Fruit fly (Drosophila melanogaster): Measurements from ENCODE around the gene P5cr.
A peak's percentile ranks its signal among the peaks of the same experiment; 100 is the strongest.

Gene P5cr

dm6 chr3R:19028758-19029157, at the start of gene P5cr, which contains the start of gene GatA (continued):
- peak; percentile 84 for TF ChIP-seq Dek (tag; optimal IDR thresholded peaks at IDR 0.05)
- TF ChIP-seq Dll (GFP tag; IDR thresholded peaks at IDR 0.05; ENCODE audit: partially characterized antibody) = no peak
- TF ChIP-seq Mad (GFP tag; optimal IDR thresholded peaks at IDR 0.05) = peak; percentile 78
- TF ChIP-seq Hmx (GFP tag; optimal IDR thresholded peaks at IDR 0.05) = no peak
- no peak for TF ChIP-seq Lhr (GFP tag; optimal IDR thresholded peaks at IDR 0.05)
- peak; percentile 53 for TF ChIP-seq CG9727 (GFP tag; optimal IDR thresholded peaks at IDR 0.05)
- TF ChIP-seq CHES-1-like (GFP tag; optimal IDR thresholded peaks at IDR 0.05) = peak; percentile 94
- peak; percentile 79 for TF ChIP-seq Side (GFP tag; optimal IDR thresholded peaks at IDR 0.05)
- TF ChIP-seq bbx (GFP tag; IDR thresholded peaks at IDR 0.05; ENCODE audit: partially characterized antibody) = no peak
- peak; percentile 88 for TF ChIP-seq sens (GFP tag)
- peak; percentile 77 for TF ChIP-seq CG6175 (GFP tag; IDR thresholded peaks at IDR 0.05)
- peak; percentile 82 for TF ChIP-seq CG1647 (GFP tag; optimal IDR thresholded peaks at IDR 0.05)
- TF ChIP-seq Bgb (GFP tag; IDR thresholded peaks at IDR 0.05; ENCODE audit: partially characterized antibody) = peak; percentile 11; the same call in 1 of the 2 replicates
- TF ChIP-seq Deaf1 (tag; optimal IDR thresholded peaks at IDR 0.05) = peak; percentile 31
- 0 out of 2 replicates have a peak, but pooled peaks have one; percentile 32 for TF ChIP-seq CG11696 (GFP tag; IDR thresholded peaks at IDR 0.05)
- TF ChIP-seq psq (GFP tag; optimal IDR thresholded peaks at IDR 0.05) = peak; percentile 19
- TF ChIP-seq CG11093 (GFP tag; IDR thresholded peaks at IDR 0.05) = no peak; the same call in 2 of the 3 replicates
- TF ChIP-seq disco-r (GFP tag; optimal IDR thresholded peaks at IDR 0.05) = no peak
- TF ChIP-seq CG2678 (tag; optimal IDR thresholded peaks at IDR 0.05) = peak; percentile 81
- TF ChIP-seq Hr51 (GFP tag; optimal IDR thresholded peaks at IDR 0.05) = peak; percentile 65 to 83
- TF ChIP-seq CG10366 (GFP tag; IDR thresholded peaks at IDR 0.05) = peak; percentile 86
- peak; percentile 6 for TF ChIP-seq CTCF (GFP tag; optimal IDR thresholded peaks at IDR 0.05)
- TF ChIP-seq dmrt11E (tag; optimal IDR thresholded peaks at IDR 0.05) = no peak
- peak; percentile 58 for TF ChIP-seq klu (GFP tag; IDR thresholded peaks at IDR 0.05)
- no peak; the same call in 1 of the 2 replicates for TF ChIP-seq GATAe (GFP tag; conservative IDR thresholded peaks at IDR 0.05)
- TF ChIP-seq vnd (GFP tag; IDR thresholded peaks at IDR 0.05; ENCODE audit: partially characterized antibody) = no peak
- TF ChIP-seq Oli (tag; optimal IDR thresholded peaks at IDR 0.05) = peak; percentile 60
- no peak for TF ChIP-seq Vsx1 (GFP tag; optimal IDR thresholded peaks at IDR 0.05)
- no peak for TF ChIP-seq nerfin-2 (GFP tag; IDR thresholded peaks at IDR 0.05; ENCODE audit: partially characterized antibody)
- TF ChIP-seq Mrtf (GFP tag; IDR thresholded peaks at IDR 0.05) = peak; percentile 89; the same call in 2 of the 3 replicates
- TF ChIP-seq Chrac-16 (GFP tag; optimal IDR thresholded peaks at IDR 0.05) = peak; percentile 78
- peak; percentile 81 for TF ChIP-seq Fer1 (GFP tag; optimal IDR thresholded peaks at IDR 0.05)
- TF ChIP-seq ac (GFP tag; optimal IDR thresholded peaks at IDR 0.05) = no peak
- peak; percentile 78 for TF ChIP-seq CG16863 (GFP tag; optimal IDR thresholded peaks at IDR 0.05)
- peak; percentile 67; the same call in 1 of the 2 replicates for TF ChIP-seq cas (GFP tag; IDR thresholded peaks at IDR 0.05)
- TF ChIP-seq eve (GFP tag; optimal IDR thresholded peaks at IDR 0.05) = no peak
- TF ChIP-seq p53 (GFP tag; optimal IDR thresholded peaks at IDR 0.05) = peak; percentile 72
- peak; percentile 84 for TF ChIP-seq Ptx1 (GFP tag; IDR thresholded peaks at IDR 0.05)
- peak; percentile 57 for TF ChIP-seq CG14667 (GFP tag; IDR thresholded peaks at IDR 0.05)
- peak; percentile 78 for TF ChIP-seq Rx (GFP tag; IDR thresholded peaks at IDR 0.05)
- TF ChIP-seq CG13123 (GFP tag; optimal IDR thresholded peaks at IDR 0.05) = peak; percentile 58
- peak; percentile 72 for TF ChIP-seq Hr3 (GFP tag; optimal IDR thresholded peaks at IDR 0.05)
- peak; percentile 91 for TF ChIP-seq tx (GFP tag; optimal IDR thresholded peaks at IDR 0.05)
- no peak; the same call in 1 of the 2 replicates for TF ChIP-seq CG43689 (GFP tag; IDR thresholded peaks at IDR 0.05)
- TF ChIP-seq CG12659 (GFP tag; optimal IDR thresholded peaks at IDR 0.05) = peak; percentile 90
- TF ChIP-seq E2f2 (GFP tag; IDR thresholded peaks at IDR 0.05) = peak; percentile 61
- peak; percentile 97 for TF ChIP-seq NFAT (GFP tag; IDR thresholded peaks at IDR 0.05)
- TF ChIP-seq chn (GFP tag; optimal IDR thresholded peaks at IDR 0.05) = peak; percentile 84
- TF ChIP-seq CG11560 (tag; IDR thresholded peaks at IDR 0.05) = 0 out of 3 replicates have a peak, but pooled peaks have one; percentile 43
- TF ChIP-seq Nf-YC (tag; optimal IDR thresholded peaks at IDR 0.05) = peak; percentile 23
- peak; percentile 62 for TF ChIP-seq kay (GFP tag; optimal IDR thresholded peaks at IDR 0.05)
- TF ChIP-seq mirr (GFP tag; optimal IDR thresholded peaks at IDR 0.05) = peak; percentile 87
